Fruit fly (Drosophila melanogaster) Kc167 (cell line): Measurements from ENCODE around the gene Cks30A.

ENCODE experiments used
- Myc ChIP-seq: fragments of >200 bp; optimal IDR thresholded peaks from 2 replicates; lab custom pipeline; 2017; ENCODE audit warnings: missing external identifiers
- Sin3A ChIP-seq: fragments of >200 bp; optimal IDR thresholded peaks from 2 replicates; lab custom pipeline; 2018; ENCODE audit warnings: missing external identifiers
- h ChIP-seq: fragments of >200 bp; optimal IDR thresholded peaks from 3 replicates; lab custom pipeline; 2018; ENCODE audit warnings: missing external identifiers
- insv ChIP-seq: fragments of >200 bp; optimal IDR thresholded peaks from 3 replicates; lab custom pipeline; 2018; ENCODE audit warnings: missing external identifiers
- psq ChIP-seq: fragments of >200 bp; optimal IDR thresholded peaks from 2 replicates; lab custom pipeline; 2017; ENCODE audit warnings: missing external identifiers

DNA sequence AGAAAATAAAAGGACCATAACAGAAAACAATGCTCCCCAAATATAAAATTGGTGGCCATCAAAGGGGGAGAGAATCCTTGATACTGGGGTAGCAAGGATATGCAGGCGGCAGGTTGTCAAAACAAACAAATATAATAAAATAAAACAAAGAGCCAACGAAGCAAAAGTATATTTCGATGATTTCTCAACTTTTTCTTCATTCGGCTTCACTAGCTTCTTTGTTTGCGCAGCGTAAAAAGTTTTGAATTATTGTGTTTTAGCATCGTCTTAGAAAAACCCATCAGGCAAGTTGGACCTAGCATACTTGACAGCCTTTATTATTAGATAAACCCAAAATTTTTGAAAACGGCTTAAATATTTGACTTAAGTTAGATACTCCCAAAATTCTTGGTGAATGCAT, 12.0 kb downstream of the Cks30A start, which contains the start of gene CG3748:
- TF ChIP-seq h (no peak), psq (lab: Kevin White, UChicago) (no peak), Sin3A (lab: Kevin White, UChicago) (no peak), Myc (lab: Kevin White, UChicago) (no peak), insv (lab: Kevin White, UChicago) (no peak)
